Fruit fly (Drosophila melanogaster): ENCODE results near the gene Dref.

dm6 chr2L:9988201-9988990, 21.4 kb upstream of the Dref start:
- TF ChIP-seq Tbp (GFP tag; optimal IDR thresholded peaks at IDR 0.05) (no peak), CG4328 (GFP tag; optimal IDR thresholded peaks at IDR 0.05) (no peak), Med (GFP tag) (no peak), CG33213 (GFP tag; optimal IDR thresholded peaks at IDR 0.05) (no peak), abd-A (tag; optimal IDR thresholded peaks at IDR 0.05) (no peak), psq (GFP tag; optimal IDR thresholded peaks at IDR 0.05) (no peak), CG31224 (GFP tag; IDR thresholded peaks at IDR 0.05) (no peak), mirr (GFP tag; optimal IDR thresholded peaks at IDR 0.05) (no peak), Ptx1 (GFP tag; IDR thresholded peaks at IDR 0.05) (no peak), sna (GFP tag; IDR thresholded peaks at IDR 0.05; ENCODE audit: partially characterized antibody) (no peak), Hsf (GFP tag; optimal IDR thresholded peaks at IDR 0.05) (no peak), CG4282 (GFP tag; optimal IDR thresholded peaks at IDR 0.05) (no peak)

All from whole organism, embryonic.